Fruit fly (Drosophila melanogaster) whole organism, prepupa: ENCODE data around the gene CG11384.

ENCODE experiments used
- CG10669 ChIP-seq: fragments of 200-800 bp; sonication (Bioruptor generic); optimal IDR thresholded peaks from 3 replicates; lab custom pipeline; 2018; ENCODE audit warnings: missing biosample characterization, mild to moderate bottlenecking, missing genetic modification characterization, moderate library complexity
- CG11762 ChIP-seq: fragments of 200-800 bp; sonication (Bioruptor generic); optimal IDR thresholded peaks from 3 replicates; lab custom pipeline; 2016; ENCODE audit warnings: missing biosample characterization, missing genetic modification characterization; ENCODE audit not compliant: insufficient read depth
- CG8119 ChIP-seq: fragments of 200-800 bp; sonication (Bioruptor generic); IDR thresholded peaks from 3 replicates; pipeline ENCODE4 v1.3.6; 2022; ENCODE audit warnings: missing biosample characterization, missing genetic modification characterization
- CG8319 ChIP-seq: fragments of 200-800 bp; sonication (Bioruptor generic); optimal IDR thresholded peaks from 3 replicates; lab custom pipeline; 2016; ENCODE audit warnings: missing biosample characterization, missing genetic modification characterization
- CG9139 ChIP-seq: fragments of 200-800 bp; sonication (Bioruptor generic); optimal IDR thresholded peaks from 3 replicates; lab custom pipeline; 2017; ENCODE audit warnings: missing biosample characterization, mild to moderate bottlenecking, missing genetic modification characterization
- Hr4 ChIP-seq: fragments of 200-800 bp; sonication (Bioruptor generic); optimal IDR thresholded peaks from 3 replicates; lab custom pipeline; 2016; ENCODE audit warnings: missing biosample characterization, missing genetic modification characterization
- dac ChIP-seq: fragments of 200-800 bp; sonication (Bioruptor generic); optimal IDR thresholded peaks from 2 replicates; lab custom pipeline; 2017; ENCODE audit warnings: missing biosample characterization, mild to moderate bottlenecking, missing genetic modification characterization
- vri ChIP-seq: fragments of 200-800 bp; sonication (Bioruptor generic); optimal IDR thresholded peaks from 3 replicates; lab custom pipeline; 2016; ENCODE audit warnings: missing biosample characterization, mild to moderate bottlenecking, missing genetic modification characterization

DNA sequence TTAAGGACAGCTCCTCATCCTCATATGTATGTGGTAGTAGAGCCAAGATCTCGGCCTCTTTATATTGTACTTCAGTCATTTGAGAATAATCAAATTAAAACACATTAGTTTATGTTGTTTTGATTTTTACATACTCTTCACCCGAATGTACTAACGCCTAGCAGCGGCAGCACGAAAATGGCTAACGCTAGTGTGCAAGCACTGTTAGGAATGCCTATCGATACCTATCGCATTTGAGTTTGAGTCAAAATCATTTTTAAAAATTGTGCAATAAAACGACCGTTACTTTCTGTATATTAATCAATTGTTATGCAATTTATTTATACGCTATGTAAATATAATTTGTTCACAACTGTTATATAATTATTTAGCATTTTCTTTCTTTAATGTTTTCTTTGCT, 39.2 kb upstream of the CG11384 start, which contains the start of gene CG11398:
- TF ChIP-seq Hr4 (GFP tag; lab: Kevin White, UChicago) = no peak
- TF ChIP-seq CG8119 (GFP tag; lab: Robert Waterston, UW) = no peak
- TF ChIP-seq CG9139 (GFP tag; lab: Kevin White, UChicago) = no peak
- TF ChIP-seq CG10669 (GFP tag; lab: Kevin White, UChicago) = no peak
- no peak for TF ChIP-seq CG8319 (GFP tag; lab: Kevin White, UChicago)
- no peak for TF ChIP-seq dac
- no peak for TF ChIP-seq CG11762 (GFP tag; lab: Kevin White, UChicago)
- no peak for TF ChIP-seq vri (GFP tag; lab: Kevin White, UChicago)
